Worm (Caenorhabditis elegans) whole organism, L4/young adult: Measurements from ENCODE around the gene C17H12.3.

Experiments used
- W03F9.2 ChIP-seq: fragments of 150-350 bp; optimal IDR thresholded peaks from 2 replicates; lab custom pipeline; 2014; ENCODE audit warnings: missing biosample characterization, missing genetic modification characterization
- him-1 ChIP-seq: sonication (generic microtip); optimal IDR thresholded peaks from 2 replicates; lab custom pipeline; 2016; ENCODE audit warnings: missing genotype, missing genetic modification reagents, missing genetic modification characterization, missing compliant biosample characterization

DNA sequence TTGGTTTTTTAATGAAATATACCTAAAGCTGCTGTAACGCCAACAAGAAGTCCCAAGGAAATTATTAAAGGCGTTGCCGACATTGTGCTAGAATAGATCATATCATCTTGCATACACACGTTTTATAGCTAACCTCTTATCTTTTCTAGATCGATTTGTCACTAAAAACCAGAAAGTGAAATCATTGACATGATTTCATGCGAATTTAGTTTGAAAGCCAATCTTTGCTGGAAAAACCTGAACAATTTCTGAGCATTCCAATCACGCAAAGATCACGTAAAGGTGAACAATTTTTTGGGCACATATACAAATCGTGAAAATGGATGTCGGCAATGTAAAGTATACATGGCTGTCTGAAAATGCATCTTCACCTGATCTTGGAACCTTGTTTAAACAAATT, 27.0 kb upstream of the C17H12.3 start, which contains the start of gene C17H12.6:
- no peak for TF ChIP-seq him-1 (tag; lab: Kevin White, UChicago)
- TF ChIP-seq W03F9.2 (tag; lab: Kevin White, UChicago): no peak
